Fruit fly (Drosophila melanogaster) whole organism, embryonic: Measurements from ENCODE around the gene Cp18.

Source experiments
- Asciz ChIP-seq: fragments of 200-800 bp; sonication (Bioruptor generic); optimal IDR thresholded peaks from 2 replicates; lab custom pipeline; 2017; ENCODE audit warnings: missing biosample characterization, mild to moderate bottlenecking, missing genetic modification characterization, missing genetic modification reagents
- CG10431 ChIP-seq: fragments of 200-800 bp; sonication (Bioruptor generic); optimal IDR thresholded peaks from 3 replicates; lab custom pipeline; 2018; ENCODE audit warnings: missing biosample characterization, mild to moderate bottlenecking, missing genetic modification characterization
- CG12104 ChIP-seq: fragments of 200-800 bp; sonication (Bioruptor generic); optimal IDR thresholded peaks from 3 replicates; lab custom pipeline; 2016; ENCODE audit warnings: missing biosample characterization, missing genetic modification characterization
- CG12155 ChIP-seq: fragments of 200-800 bp; sonication (Bioruptor generic); optimal IDR thresholded peaks from 3 replicates; lab custom pipeline; 2016; ENCODE audit warnings: missing biosample characterization, missing genetic modification characterization
- CG1233 ChIP-seq: fragments of 200-800 bp; sonication (Bioruptor generic); optimal IDR thresholded peaks from 4 replicates; lab custom pipeline; 2018; ENCODE audit warnings: missing biosample characterization, mild to moderate bottlenecking, missing genetic modification characterization
- CG13296 ChIP-seq: fragments of 200-800 bp; sonication (Bioruptor generic); optimal IDR thresholded peaks from 3 replicates; lab custom pipeline; 2018; ENCODE audit warnings: missing biosample characterization, mild to moderate bottlenecking, missing genetic modification characterization
- CG14014 ChIP-seq: fragments of 200-800 bp; sonication (Bioruptor generic); IDR thresholded peaks from 2 replicates; pipeline ENCODE4 v1.3.6; 2022; ENCODE audit warnings: missing biosample characterization, missing genetic modification characterization
- CG14710 ChIP-seq: fragments of 200-800 bp; sonication (Bioruptor generic); optimal IDR thresholded peaks from 3 replicates; lab custom pipeline; 2019; ENCODE audit warnings: missing biosample characterization, mild to moderate bottlenecking, missing genetic modification characterization, moderate library complexity
- CG1529 ChIP-seq: fragments of 200-800 bp; sonication (Bioruptor generic); optimal IDR thresholded peaks from 3 replicates; lab custom pipeline; 2018; ENCODE audit warnings: missing biosample characterization, missing genetic modification characterization
- CG17612 ChIP-seq: fragments of 200-800 bp; sonication (Bioruptor generic); IDR thresholded peaks from 2 replicates; pipeline ENCODE4 v1.3.6; 2022; ENCODE audit warnings: missing biosample characterization, missing genetic modification characterization
- CG30403 ChIP-seq: fragments of 200-800 bp; sonication (Bioruptor generic); optimal IDR thresholded peaks from 3 replicates; lab custom pipeline; 2016; ENCODE audit warnings: missing biosample characterization, missing genetic modification characterization
- CG31388 ChIP-seq: fragments of 200-800 bp; sonication (Bioruptor generic); optimal IDR thresholded peaks from 2 replicates; lab custom pipeline; 2016; ENCODE audit warnings: missing biosample characterization, missing genetic modification characterization
- CG42726 ChIP-seq: fragments of 200-800 bp; sonication (Bioruptor generic); IDR thresholded peaks from 2 replicates; pipeline ENCODE4 v1.3.6; 2022; ENCODE audit warnings: missing biosample characterization, missing genetic modification characterization; ENCODE audit not compliant: partially characterized antibody
- CG6175 ChIP-seq: fragments of 200-800 bp; sonication (Bioruptor generic); IDR thresholded peaks from 3 replicates; pipeline ENCODE4 v1.3.6; 2022; ENCODE audit warnings: missing biosample characterization, missing genetic modification characterization
- CG6272 ChIP-seq: fragments of 200-800 bp; sonication (Bioruptor generic); IDR thresholded peaks from 2 replicates; pipeline ENCODE4 v1.3.6; 2022; ENCODE audit warnings: missing biosample characterization, missing genetic modification characterization
- CG6654 ChIP-seq: fragments of 200-800 bp; sonication (Bioruptor generic); optimal IDR thresholded peaks from 2 replicates; lab custom pipeline; 2017; ENCODE audit warnings: missing biosample characterization, mild to moderate bottlenecking, missing genetic modification characterization
- CG6791 ChIP-seq: fragments of 200-800 bp; sonication (Bioruptor generic); IDR thresholded peaks from 3 replicates; pipeline ENCODE4 v1.3.6; 2022; ENCODE audit warnings: missing biosample characterization, missing genetic modification characterization; ENCODE audit not compliant: partially characterized antibody
- CG6813 ChIP-seq: fragments of 200-800 bp; sonication (Bioruptor generic); optimal IDR thresholded peaks from 2 replicates; lab custom pipeline; 2017; ENCODE audit warnings: missing biosample characterization, missing genetic modification characterization, mild to moderate bottlenecking, moderate library complexity, missing genetic modification reagents
- CG8281 ChIP-seq: fragments of 200-800 bp; sonication (Bioruptor generic); optimal IDR thresholded peaks from 2 replicates; lab custom pipeline; 2018; ENCODE audit warnings: missing biosample characterization, mild to moderate bottlenecking, missing genetic modification characterization, moderate library complexity
- CG8359 ChIP-seq: fragments of 200-800 bp; sonication (Bioruptor generic); optimal IDR thresholded peaks from 2 replicates; lab custom pipeline; 2017; ENCODE audit warnings: missing biosample characterization, mild to moderate bottlenecking, missing genetic modification characterization, borderline replicate concordance
- CG8478 ChIP-seq: fragments of >200 bp; optimal IDR thresholded peaks from 2 replicates; lab custom pipeline; 2018
- CG9215 ChIP-seq: fragments of 200-800 bp; sonication (Bioruptor generic); IDR thresholded peaks from 2 replicates; pipeline ENCODE4 v1.3.6; 2022; ENCODE audit warnings: missing biosample characterization, missing genetic modification characterization
- CrebB ChIP-seq: fragments of 200-800 bp; sonication (Bioruptor generic); optimal IDR thresholded peaks from 3 replicates; lab custom pipeline; 2018; ENCODE audit warnings: missing biosample characterization, mild to moderate bottlenecking, missing genetic modification characterization
- HLHmδ ChIP-seq: fragments of 200-800 bp; sonication (Bioruptor generic); optimal IDR thresholded peaks from 2 replicates; lab custom pipeline; 2018; ENCODE audit warnings: missing biosample characterization, mild to moderate bottlenecking, missing genetic modification characterization, moderate library complexity
- Hr39 ChIP-seq: fragments of >200 bp; optimal IDR thresholded peaks from 2 replicates; lab custom pipeline; 2017
- Oli ChIP-seq: fragments of 200-800 bp; sonication (Bioruptor generic); optimal IDR thresholded peaks from 2 replicates; lab custom pipeline; 2018; ENCODE audit warnings: missing biosample characterization, mild to moderate bottlenecking, missing genetic modification characterization, moderate library complexity
- Optix ChIP-seq: fragments of 200-800 bp; sonication (Bioruptor generic); IDR thresholded peaks from 3 replicates; pipeline ENCODE4 v1.3.6; 2022; ENCODE audit warnings: missing biosample characterization, missing genetic modification characterization
- Ptx1 ChIP-seq: fragments of 200-800 bp; sonication (Bioruptor generic); IDR thresholded peaks from 2 replicates; pipeline ENCODE4 v1.3.6; 2022; ENCODE audit warnings: missing biosample characterization, missing genetic modification characterization
- Rx ChIP-seq: fragments of 200-800 bp; sonication (Bioruptor generic); IDR thresholded peaks from 2 replicates; pipeline ENCODE4 v1.3.6; 2022; ENCODE audit warnings: missing biosample characterization, missing genetic modification characterization
- Stat92E ChIP-seq, 3 experiments: fragments of >200 bp in 2 of 3; fragments of 200-800 bp in 1 of 3; sonication (Bioruptor generic) in 1 of 3; optimal IDR thresholded peaks; 2 replicates each; lab custom pipeline; 2017 to 2019; ENCODE audit warnings: missing biosample characterization in 3 of 3, missing genetic modification characterization in 3 of 3, mild to moderate bottlenecking in 1 of 3, moderate library complexity in 1 of 3
- ase ChIP-seq: fragments of 200-800 bp; sonication (Bioruptor generic); IDR thresholded peaks from 3 replicates; pipeline ENCODE4 v1.3.6; 2022; ENCODE audit warnings: missing biosample characterization, missing genetic modification characterization
- btn ChIP-seq: fragments of 200-800 bp; sonication (Bioruptor generic); optimal IDR thresholded peaks from 2 replicates; lab custom pipeline; 2016; ENCODE audit warnings: missing biosample characterization, missing genetic modification characterization
- cad ChIP-seq: fragments of >200 bp; optimal IDR thresholded peaks from 2 replicates; lab custom pipeline; 2017; ENCODE audit warnings: missing biosample characterization, missing genetic modification characterization
- dimm ChIP-seq: fragments of 200-800 bp; sonication (Bioruptor generic); IDR thresholded peaks from 2 replicates; pipeline ENCODE4 v1.3.6; 2022; ENCODE audit warnings: missing biosample characterization, missing genetic modification characterization
- disco-r ChIP-seq: fragments of 200-800 bp; sonication (Bioruptor generic); optimal IDR thresholded peaks from 2 replicates; lab custom pipeline; 2016; ENCODE audit warnings: missing biosample characterization, missing genetic modification characterization
- dm ChIP-seq: fragments of 200-800 bp; sonication (Bioruptor generic); optimal IDR thresholded peaks from 3 replicates; lab custom pipeline; 2016; ENCODE audit warnings: missing biosample characterization, missing genetic modification characterization
- gce ChIP-seq: fragments of 200-800 bp; sonication (Bioruptor generic); IDR thresholded peaks from 3 replicates; pipeline ENCODE4 v1.3.6; 2022; ENCODE audit warnings: missing biosample characterization, missing genetic modification characterization
- kah ChIP-seq: fragments of 200-800 bp; sonication (Bioruptor generic); optimal IDR thresholded peaks from 2 replicates; lab custom pipeline; 2018; ENCODE audit warnings: missing biosample characterization, mild to moderate bottlenecking, missing genetic modification characterization
- lov ChIP-seq, 2 experiments: fragments of 200-800 bp in 1 of 2; fragments of >200 bp in 1 of 2; sonication (Bioruptor generic) in 1 of 2; IDR thresholded peaks in 1 of 2; optimal IDR thresholded peaks in 1 of 2; 2 replicates in 1 of 2; 3 replicates in 1 of 2; pipeline versions ENCODE4 v1.3.6 to Lab custom; 2017 to 2022; ENCODE audit warnings: missing biosample characterization in 1 of 2, missing genetic modification characterization in 1 of 2
- pho ChIP-seq: fragments of 200-800 bp; sonication (Bioruptor generic); optimal IDR thresholded peaks from 2 replicates; lab custom pipeline; 2016; ENCODE audit warnings: missing biosample characterization, missing genetic modification characterization
- prd ChIP-seq, 3 experiments: fragments of >200 bp in 2 of 3; fragments of 200-800 bp in 1 of 3; sonication (Bioruptor generic) in 1 of 3; optimal IDR thresholded peaks in 2 of 3; IDR thresholded peaks in 1 of 3; 2 replicates in 2 of 3; 3 replicates in 1 of 3; pipeline versions ENCODE4 v1.3.6 to Lab custom; 2017 to 2022; ENCODE audit warnings: missing biosample characterization in 1 of 3, missing genetic modification characterization in 1 of 3
- run ChIP-seq: fragments of 200-800 bp; sonication (Bioruptor generic); optimal IDR thresholded peaks from 3 replicates; lab custom pipeline; 2018; ENCODE audit warnings: missing biosample characterization, mild to moderate bottlenecking, missing genetic modification characterization
- shn ChIP-seq: fragments of 200-800 bp; sonication (Bioruptor generic); optimal IDR thresholded peaks from 3 replicates; lab custom pipeline; 2016; ENCODE audit warnings: missing biosample characterization, missing genetic modification characterization
- slou ChIP-seq: fragments of 200-800 bp; sonication (Bioruptor generic); optimal IDR thresholded peaks from 3 replicates; lab custom pipeline; 2016; ENCODE audit warnings: missing biosample characterization, missing genetic modification characterization
- tio ChIP-seq: fragments of 200-800 bp; sonication (Bioruptor generic); optimal IDR thresholded peaks from 2 replicates; lab custom pipeline; 2017; ENCODE audit warnings: missing biosample characterization, missing genetic modification characterization, inconsistent platforms
- toy ChIP-seq: fragments of 200-800 bp; sonication (Bioruptor generic); IDR thresholded peaks from 2 replicates; pipeline ENCODE4 v1.3.6; 2022; ENCODE audit warnings: missing biosample characterization, missing genetic modification characterization
- tx ChIP-seq: fragments of 200-800 bp; sonication (Bioruptor generic); optimal IDR thresholded peaks from 2 replicates; lab custom pipeline; 2016; ENCODE audit warnings: missing biosample characterization, missing genetic modification characterization
- vfl ChIP-seq: fragments of 200-800 bp; sonication (Bioruptor generic); optimal IDR thresholded peaks from 2 replicates; lab custom pipeline; 2016; ENCODE audit warnings: missing biosample characterization, missing genetic modification characterization
- vvl ChIP-seq: fragments of 200-800 bp; sonication (Bioruptor generic); IDR thresholded peaks from 2 replicates; pipeline ENCODE4 v1.3.6; 2022; ENCODE audit warnings: missing biosample characterization, missing genetic modification characterization
- zen2 ChIP-seq: fragments of 200-800 bp; sonication (Bioruptor generic); IDR thresholded peaks from 3 replicates; pipeline ENCODE4 v1.3.6; 2022; ENCODE audit warnings: missing biosample characterization, missing genetic modification characterization; ENCODE audit not compliant: partially characterized antibody

The Cp18 gene

DNA sequence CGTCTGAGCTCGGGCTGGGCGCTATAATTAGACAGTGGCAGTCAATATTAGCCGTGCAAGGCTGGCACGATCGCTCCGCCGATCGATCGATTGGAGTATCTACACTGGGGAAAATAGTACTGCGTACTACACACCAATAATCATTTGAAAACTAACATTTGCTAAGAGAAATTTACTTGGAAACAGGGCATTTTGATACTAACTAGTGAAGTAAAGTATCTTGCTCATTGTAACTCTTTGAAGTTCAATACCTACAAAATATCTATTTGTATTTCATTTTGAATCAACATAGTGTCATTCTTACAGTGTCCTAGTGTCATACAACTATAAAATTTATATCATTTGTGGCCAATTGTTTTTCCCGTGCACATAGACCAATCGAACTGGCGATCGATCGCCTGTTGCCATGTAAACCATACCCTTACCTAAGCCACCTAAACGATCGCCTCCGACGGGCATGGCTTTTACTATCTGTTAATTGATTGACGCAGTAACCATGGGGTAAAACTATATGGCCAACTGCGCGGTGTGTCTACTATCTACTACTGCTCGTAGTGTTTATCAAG is 25.9 kb upstream of the Cp18 start (continued):
- TF ChIP-seq dm (GFP tag; lab: Kevin White, UChicago) (peak; percentile 44), Asciz (GFP tag; lab: Kevin White, UChicago) (peak; percentile 65), Rx (GFP tag; lab: Robert Waterston, UW) (peak; percentile 52), CG14014 (GFP tag; lab: Robert Waterston, UW) (peak; percentile 67), gce (no peak), ase (GFP tag; lab: Robert Waterston, UW) (no peak), cad (GFP tag; lab: Kevin White, UChicago) (no peak), CG17612 (GFP tag; lab: Robert Waterston, UW) (no peak; the same call in 1 of the 2 replicates), CG8478 (lab: Kevin White, UChicago) (no peak), CG42726 (no peak), CG6175 (GFP tag; lab: Robert Waterston, UW) (no peak), slou (GFP tag; lab: Kevin White, UChicago) (peak; percentile 49), Hr39 (lab: Kevin White, UChicago) (no peak), CG12104 (GFP tag; lab: Kevin White, UChicago) (peak; percentile 47), pho (GFP tag; lab: Kevin White, UChicago) (peak; percentile 86), Oli (peak; percentile 89), vfl (GFP tag; lab: Kevin White, UChicago) (peak; percentile 60), CG12155 (GFP tag; lab: Kevin White, UChicago) (peak; percentile 80), CG6813 (GFP tag; lab: Kevin White, UChicago) (peak; percentile 57), Ptx1 (peak; percentile 88), CG30403 (GFP tag; lab: Kevin White, UChicago) (peak; percentile 89), prd (optimal IDR thresholded peaks at IDR 0.05; lab: Kevin White, UChicago) (no peak), prd (GFP tag; IDR thresholded peaks at IDR 0.05; lab: Robert Waterston, UW) (peak; percentile 85), lov (optimal IDR thresholded peaks at IDR 0.05; lab: Kevin White, UChicago) (no peak), lov (GFP tag; IDR thresholded peaks at IDR 0.05; lab: Robert Waterston, UW) (no peak), kah (no peak), tx (peak; percentile 76), dimm (GFP tag; lab: Robert Waterston, UW) (peak; percentile 37; the same call in 1 of the 2 replicates), btn (GFP tag; lab: Kevin White, UChicago) (peak; percentile 49), vvl (GFP tag; lab: Robert Waterston, UW) (peak; percentile 70), CG9215 (GFP tag; lab: Robert Waterston, UW) (peak; percentile 73), CG1233 (peak; percentile 75), CG8281 (tag; lab: Kevin White, UChicago) (peak; percentile 38), disco-r (GFP tag; lab: Kevin White, UChicago) (peak; percentile 29), CG31388 (GFP tag; lab: Kevin White, UChicago) (peak; percentile 13), CG1529 (GFP tag; lab: Kevin White, UChicago) (peak; percentile 31), HLHmδ (GFP tag; lab: Kevin White, UChicago) (no peak), run (peak; percentile 71), CG6272 (GFP tag; lab: Robert Waterston, UW) (0 out of 2 replicates have a peak, but pooled peaks have one; percentile 43), CrebB (tag; lab: Kevin White, UChicago) (peak; percentile 34), CG13296 (peak; percentile 71), zen2 (GFP tag; lab: Robert Waterston, UW) (no peak), CG14710 (tag; lab: Kevin White, UChicago) (peak; percentile 57), CG6791 (GFP tag; lab: Robert Waterston, UW) (no peak), Stat92E (GFP tag; optimal IDR thresholded peaks at IDR 0.05; lab: Kevin White, UChicago) (no peak), Optix (GFP tag; lab: Robert Waterston, UW) (peak; percentile 49; the same call in 1 of the 3 replicates), CG10431 (no peak), toy (GFP tag; lab: Robert Waterston, UW) (peak; percentile 57; the same call in 1 of the 2 replicates), shn (GFP tag; lab: Kevin White, UChicago) (peak; percentile 85), CG8359 (GFP tag; lab: Kevin White, UChicago) (peak; percentile 46), CG6654 (GFP tag; lab: Kevin White, UChicago) (peak; percentile 43), tio (GFP tag; lab: Kevin White, UChicago) (peak; percentile 63)
